Fruit fly (Drosophila melanogaster) whole organism, embryonic: Measurements from ENCODE around the gene CG9643.

ENCODE experiments used
- CG10274 ChIP-seq: fragments of 200-800 bp; sonication (Bioruptor generic); optimal IDR thresholded peaks from 3 replicates; lab custom pipeline; 2017; ENCODE audit warnings: missing biosample characterization, mild to moderate bottlenecking, missing genetic modification characterization
- CG11398 ChIP-seq: fragments of 200-800 bp; sonication (Bioruptor generic); optimal IDR thresholded peaks from 2 replicates; lab custom pipeline; 2016; ENCODE audit warnings: missing biosample characterization, missing genetic modification characterization
- CG11695 ChIP-seq: fragments of 200-800 bp; sonication (Bioruptor generic); IDR thresholded peaks from 3 replicates; pipeline ENCODE4 v1.3.6; 2022; ENCODE audit warnings: missing biosample characterization, missing genetic modification characterization
- CG12219 ChIP-seq: fragments of 200-800 bp; sonication (Bioruptor generic); optimal IDR thresholded peaks from 3 replicates; lab custom pipeline; 2018; ENCODE audit warnings: missing biosample characterization, mild to moderate bottlenecking, missing genetic modification characterization
- CG12236 ChIP-seq: fragments of 200-800 bp; sonication (Bioruptor generic); optimal IDR thresholded peaks from 2 replicates; lab custom pipeline; 2016; ENCODE audit warnings: missing biosample characterization, missing genetic modification characterization
- CG12942 ChIP-seq: fragments of 200-800 bp; sonication (Bioruptor generic); optimal IDR thresholded peaks from 3 replicates; lab custom pipeline; 2016; ENCODE audit warnings: missing biosample characterization, missing genetic modification characterization
- CG13296 ChIP-seq: fragments of 200-800 bp; sonication (Bioruptor generic); optimal IDR thresholded peaks from 3 replicates; lab custom pipeline; 2018; ENCODE audit warnings: missing biosample characterization, mild to moderate bottlenecking, missing genetic modification characterization
- CG13894 ChIP-seq: fragments of 200-800 bp; sonication (Bioruptor generic); optimal IDR thresholded peaks from 3 replicates; lab custom pipeline; 2018; ENCODE audit warnings: missing biosample characterization, mild to moderate bottlenecking, missing genetic modification characterization, moderate library complexity
- CG1529 ChIP-seq: fragments of 200-800 bp; sonication (Bioruptor generic); optimal IDR thresholded peaks from 3 replicates; lab custom pipeline; 2018; ENCODE audit warnings: missing biosample characterization, missing genetic modification characterization
- CG16863 ChIP-seq: fragments of 200-800 bp; sonication (Bioruptor generic); optimal IDR thresholded peaks from 3 replicates; lab custom pipeline; 2016; ENCODE audit warnings: missing biosample characterization, missing genetic modification characterization
- CG17328 ChIP-seq: fragments of 200-800 bp; sonication (Bioruptor generic); IDR thresholded peaks from 2 replicates; pipeline ENCODE4 v1.3.6; 2022; ENCODE audit warnings: missing biosample characterization, missing genetic modification characterization
- CG17359 ChIP-seq: fragments of 200-800 bp; sonication (Bioruptor generic); optimal IDR thresholded peaks from 3 replicates; lab custom pipeline; 2018; ENCODE audit warnings: missing biosample characterization, mild to moderate bottlenecking, missing genetic modification characterization, moderate library complexity
- CG17361 ChIP-seq: fragments of 200-800 bp; sonication (Bioruptor generic); IDR thresholded peaks from 3 replicates; pipeline ENCODE4 v1.3.6; 2022; ENCODE audit warnings: missing biosample characterization, missing genetic modification characterization
- CG17802 ChIP-seq: fragments of 200-800 bp; sonication (Bioruptor generic); optimal IDR thresholded peaks from 2 replicates; lab custom pipeline; 2018; ENCODE audit warnings: missing biosample characterization, mild to moderate bottlenecking, missing genetic modification characterization, moderate library complexity
- CG18599 ChIP-seq: fragments of 200-800 bp; sonication (Bioruptor generic); optimal IDR thresholded peaks from 3 replicates; lab custom pipeline; 2017; ENCODE audit warnings: missing biosample characterization, missing genetic modification characterization, mild to moderate bottlenecking, moderate library complexity, missing genetic modification reagents
- CG18619 ChIP-seq: fragments of 200-800 bp; sonication (Bioruptor generic); optimal IDR thresholded peaks from 3 replicates; lab custom pipeline; 2017; ENCODE audit warnings: missing biosample characterization, mild to moderate bottlenecking, missing genetic modification characterization
- CG32772 ChIP-seq: fragments of 200-800 bp; sonication (Bioruptor generic); IDR thresholded peaks from 2 replicates; pipeline ENCODE4 v1.3.6; 2022; ENCODE audit warnings: missing biosample characterization, missing genetic modification characterization
- CG33213 ChIP-seq: fragments of 200-800 bp; sonication (Bioruptor generic); optimal IDR thresholded peaks from 3 replicates; lab custom pipeline; 2016; ENCODE audit warnings: missing biosample characterization, missing genetic modification characterization
- CG3407 ChIP-seq: fragments of 200-800 bp; sonication (Bioruptor generic); optimal IDR thresholded peaks from 2 replicates; lab custom pipeline; 2018; ENCODE audit warnings: missing biosample characterization, mild to moderate bottlenecking, missing genetic modification characterization
- CG43689 ChIP-seq: fragments of 200-800 bp; sonication (Bioruptor generic); IDR thresholded peaks from 2 replicates; pipeline ENCODE4 v1.3.6; 2022; ENCODE audit warnings: missing biosample characterization, missing genetic modification characterization
- CG4404 ChIP-seq: fragments of 200-800 bp; sonication (Bioruptor generic); IDR thresholded peaks from 2 replicates; pipeline ENCODE4 v1.3.6; 2022; ENCODE audit warnings: missing biosample characterization, missing genetic modification characterization
- CG4707 ChIP-seq: fragments of 200-800 bp; sonication (Bioruptor generic); optimal IDR thresholded peaks from 2 replicates; lab custom pipeline; 2018; ENCODE audit warnings: missing biosample characterization, mild to moderate bottlenecking, missing genetic modification characterization, moderate library complexity
- CG4730 ChIP-seq: fragments of 200-800 bp; sonication (Bioruptor generic); IDR thresholded peaks from 2 replicates; pipeline ENCODE4 v1.3.6; 2022; ENCODE audit warnings: missing biosample characterization, missing genetic modification characterization
- CG9215 ChIP-seq: fragments of 200-800 bp; sonication (Bioruptor generic); IDR thresholded peaks from 2 replicates; pipeline ENCODE4 v1.3.6; 2022; ENCODE audit warnings: missing biosample characterization, missing genetic modification characterization
- CG9437 ChIP-seq: fragments of 200-800 bp; sonication (Bioruptor generic); optimal IDR thresholded peaks from 2 replicates; lab custom pipeline; 2018; ENCODE audit warnings: missing biosample characterization, mild to moderate bottlenecking, missing genetic modification characterization
- CG9609 ChIP-seq: fragments of 200-800 bp; sonication (Bioruptor generic); optimal IDR thresholded peaks from 3 replicates; lab custom pipeline; 2016; ENCODE audit warnings: missing biosample characterization, missing genetic modification characterization
- CG9817 ChIP-seq: fragments of 200-800 bp; sonication (Bioruptor generic); optimal IDR thresholded peaks from 2 replicates; lab custom pipeline; 2018; ENCODE audit warnings: missing biosample characterization, mild to moderate bottlenecking, missing genetic modification characterization, moderate library complexity
- Camta ChIP-seq: fragments of 200-800 bp; sonication (Bioruptor generic); optimal IDR thresholded peaks from 2 replicates; lab custom pipeline; 2016; ENCODE audit warnings: missing biosample characterization, missing genetic modification characterization
- Dll ChIP-seq: fragments of 200-800 bp; sonication (Bioruptor generic); IDR thresholded peaks from 4 replicates; pipeline ENCODE4 v1.3.6; 2022; ENCODE audit warnings: missing biosample characterization, missing genetic modification characterization; ENCODE audit not compliant: partially characterized antibody
- Eip74EF ChIP-seq, 2 experiments: fragments of 200-800 bp in 1 of 2; fragments of >200 bp in 1 of 2; sonication (Bioruptor generic) in 1 of 2; optimal IDR thresholded peaks; 2 replicates each; lab custom pipeline; 2017 to 2019; ENCODE audit warnings: missing biosample characterization in 2 of 2, missing genetic modification characterization in 2 of 2, mild to moderate bottlenecking in 1 of 2, moderate library complexity in 1 of 2
- H2.0 ChIP-seq: fragments of 200-800 bp; sonication (Bioruptor generic); IDR thresholded peaks from 2 replicates; pipeline ENCODE4 v1.3.6; 2022; ENCODE audit warnings: missing biosample characterization, missing genetic modification characterization
- Lpt ChIP-seq: fragments of >200 bp; optimal IDR thresholded peaks from 2 replicates; lab custom pipeline; 2018; ENCODE audit warnings: missing biosample characterization, missing genetic modification characterization
- Mad ChIP-seq: fragments of 200-800 bp; sonication (Bioruptor generic); optimal IDR thresholded peaks from 2 replicates; lab custom pipeline; 2016; ENCODE audit warnings: missing biosample characterization, missing genetic modification characterization
- Meics ChIP-seq: fragments of 200-800 bp; sonication (Bioruptor generic); optimal IDR thresholded peaks from 2 replicates; lab custom pipeline; 2017; ENCODE audit warnings: missing biosample characterization, mild to moderate bottlenecking, missing genetic modification characterization
- NK7.1 ChIP-seq: fragments of 200-800 bp; sonication (Bioruptor generic); optimal IDR thresholded peaks from 3 replicates; lab custom pipeline; 2016; ENCODE audit warnings: missing biosample characterization, missing genetic modification characterization
- Poxn ChIP-seq: fragments of 200-800 bp; sonication (Bioruptor generic); IDR thresholded peaks from 2 replicates; pipeline ENCODE4 v1.3.6; 2022; ENCODE audit warnings: missing biosample characterization, missing genetic modification characterization
- Sin3A ChIP-seq: fragments of >200 bp; optimal IDR thresholded peaks from 2 replicates; lab custom pipeline; 2018
- Ssrp ChIP-seq: fragments of 200-800 bp; sonication (Bioruptor generic); optimal IDR thresholded peaks from 2 replicates; lab custom pipeline; 2018; ENCODE audit warnings: missing biosample characterization, mild to moderate bottlenecking, missing genetic modification characterization, moderate library complexity
- Xbp1 ChIP-seq: fragments of 200-800 bp; sonication (Bioruptor generic); optimal IDR thresholded peaks from 3 replicates; lab custom pipeline; 2016; ENCODE audit warnings: missing biosample characterization, mild to moderate bottlenecking, missing genetic modification characterization
- Xrp1 ChIP-seq: fragments of 200-800 bp; sonication (Bioruptor generic); IDR thresholded peaks from 2 replicates; pipeline ENCODE4 v1.3.6; 2022; ENCODE audit warnings: missing biosample characterization, missing genetic modification characterization
- bcd ChIP-seq: fragments of 200-800 bp; sonication (Bioruptor generic); optimal IDR thresholded peaks from 2 replicates; lab custom pipeline; 2017; ENCODE audit warnings: missing biosample characterization, mild to moderate bottlenecking, missing genetic modification characterization
- her ChIP-seq: fragments of 200-800 bp; sonication (Bioruptor generic); optimal IDR thresholded peaks from 2 replicates; lab custom pipeline; 2016; ENCODE audit warnings: missing biosample characterization, missing genetic modification characterization
- hth ChIP-seq: fragments of >200 bp; optimal IDR thresholded peaks from 2 replicates; lab custom pipeline; 2017; ENCODE audit warnings: inconsistent platforms
- ken ChIP-seq: fragments of 200-800 bp; sonication (Bioruptor generic); IDR thresholded peaks from 3 replicates; pipeline ENCODE4 v1.3.6; 2022; ENCODE audit warnings: missing biosample characterization, missing genetic modification characterization
- lab ChIP-seq: fragments of 200-800 bp; sonication (Bioruptor generic); optimal IDR thresholded peaks from 3 replicates; lab custom pipeline; 2017; ENCODE audit warnings: missing biosample characterization, missing genetic modification characterization, mild to moderate bottlenecking, moderate library complexity, missing genetic modification reagents
- lmd ChIP-seq: fragments of 200-800 bp; sonication (Bioruptor generic); IDR thresholded peaks from 2 replicates; pipeline ENCODE4 v1.3.6; 2022; ENCODE audit warnings: missing biosample characterization, missing genetic modification characterization
- lov ChIP-seq, 2 experiments: fragments of 200-800 bp in 1 of 2; fragments of >200 bp in 1 of 2; sonication (Bioruptor generic) in 1 of 2; IDR thresholded peaks in 1 of 2; optimal IDR thresholded peaks in 1 of 2; 2 replicates in 1 of 2; 3 replicates in 1 of 2; pipeline versions ENCODE4 v1.3.6 to Lab custom; 2017 to 2022; ENCODE audit warnings: missing biosample characterization in 1 of 2, missing genetic modification characterization in 1 of 2
- pfk ChIP-seq: fragments of 200-800 bp; sonication (Bioruptor generic); optimal IDR thresholded peaks from 2 replicates; lab custom pipeline; 2018; ENCODE audit warnings: missing biosample characterization, mild to moderate bottlenecking, missing genetic modification characterization, moderate library complexity
- salm ChIP-seq: fragments of 200-800 bp; sonication (Bioruptor generic); optimal IDR thresholded peaks from 2 replicates; lab custom pipeline; 2018; ENCODE audit warnings: missing biosample characterization, mild to moderate bottlenecking, missing genetic modification characterization
- slp2 ChIP-seq: fragments of 200-800 bp; sonication (Bioruptor generic); optimal IDR thresholded peaks from 2 replicates; lab custom pipeline; 2016; ENCODE audit warnings: missing biosample characterization, missing genetic modification characterization
- tio ChIP-seq: fragments of 200-800 bp; sonication (Bioruptor generic); optimal IDR thresholded peaks from 2 replicates; lab custom pipeline; 2017; ENCODE audit warnings: missing biosample characterization, missing genetic modification characterization, inconsistent platforms

CG9643 gene

dm6 chr2L:3003399-3003798, 24.3 kb upstream of the CG9643 start (continued):
- TF ChIP-seq lov (optimal IDR thresholded peaks at IDR 0.05; lab: Kevin White, UChicago) (no peak), lov (GFP tag; IDR thresholded peaks at IDR 0.05; lab: Robert Waterston, UW) (no peak), CG18619 (GFP tag; lab: Kevin White, UChicago) (peak; percentile 13), slp2 (GFP tag; lab: Kevin White, UChicago) (no peak), bcd (GFP tag; lab: Kevin White, UChicago) (peak; percentile 1), CG33213 (GFP tag; lab: Kevin White, UChicago) (no peak), CG12219 (GFP tag; lab: Kevin White, UChicago) (peak; percentile 62), Meics (GFP tag; lab: Kevin White, UChicago) (peak; percentile 6), CG11398 (GFP tag; lab: Kevin White, UChicago) (no peak), Poxn (GFP tag; lab: Robert Waterston, UW) (no peak), Ssrp (tag; lab: Kevin White, UChicago) (peak; percentile 50), CG17328 (GFP tag; lab: Robert Waterston, UW) (peak; percentile 38; the same call in 1 of the 2 replicates), lmd (GFP tag; lab: Robert Waterston, UW) (peak; percentile 54), Eip74EF (GFP tag; optimal IDR thresholded peaks at IDR 0.05; lab: Kevin White, UChicago) (peak in 1 of 2 experiments; percentile 74), CG4707 (GFP tag; lab: Kevin White, UChicago) (peak; percentile 70), H2.0 (GFP tag; lab: Robert Waterston, UW) (0 out of 2 replicates have a peak, but pooled peaks have one; percentile 25), CG4730 (GFP tag; lab: Robert Waterston, UW) (no peak), pfk (GFP tag; lab: Kevin White, UChicago) (no peak), CG11695 (GFP tag; lab: Robert Waterston, UW) (0 out of 3 replicates have a peak, but pooled peaks have one; percentile 26), tio (GFP tag; lab: Kevin White, UChicago) (no peak), NK7.1 (no peak), CG17359 (tag; lab: Kevin White, UChicago) (peak; percentile 80), CG9215 (no peak), CG10274 (GFP tag; lab: Kevin White, UChicago) (no peak), CG1529 (GFP tag; lab: Kevin White, UChicago) (peak; percentile 69), CG16863 (GFP tag; lab: Kevin White, UChicago) (peak; percentile 40), Mad (no peak), CG9437 (GFP tag; lab: Kevin White, UChicago) (peak; percentile 40), Sin3A (lab: Kevin White, UChicago) (no peak), Lpt (GFP tag; lab: Kevin White, UChicago) (no peak), CG17802 (tag; lab: Kevin White, UChicago) (no peak), CG4404 (GFP tag; lab: Robert Waterston, UW) (no peak), her (no peak), CG13296 (GFP tag; lab: Kevin White, UChicago) (peak; percentile 5), ken (GFP tag; lab: Robert Waterston, UW) (peak; percentile 46; the same call in 1 of the 3 replicates), CG13894 (tag; lab: Kevin White, UChicago) (no peak), CG3407 (GFP tag; lab: Kevin White, UChicago) (peak; percentile 52), CG9817 (tag; lab: Kevin White, UChicago) (peak; percentile 10), Camta (GFP tag; lab: Kevin White, UChicago) (peak; percentile 19), Xbp1 (GFP tag; lab: Kevin White, UChicago) (peak; percentile 33), CG18599 (GFP tag; lab: Kevin White, UChicago) (peak; percentile 41), CG43689 (GFP tag; lab: Robert Waterston, UW) (no peak), CG12236 (no peak), CG17361 (peak; percentile 67; the same call in 2 of the 3 replicates), CG9609 (GFP tag; lab: Kevin White, UChicago) (no peak), Dll (GFP tag; lab: Robert Waterston, UW) (no peak), Xrp1 (peak; percentile 40; the same call in 1 of the 2 replicates), salm (tag; lab: Kevin White, UChicago) (peak; percentile 11), hth (lab: Kevin White, UChicago) (no peak), CG12942 (peak; percentile 25), lab (GFP tag; lab: Kevin White, UChicago) (peak; percentile 51), CG32772 (0 out of 2 replicates have a peak, but pooled peaks have one; percentile 42)
